Fruit fly (Drosophila melanogaster): ENCODE results near the gene Npc2c.

The Npc2c gene

DNA sequence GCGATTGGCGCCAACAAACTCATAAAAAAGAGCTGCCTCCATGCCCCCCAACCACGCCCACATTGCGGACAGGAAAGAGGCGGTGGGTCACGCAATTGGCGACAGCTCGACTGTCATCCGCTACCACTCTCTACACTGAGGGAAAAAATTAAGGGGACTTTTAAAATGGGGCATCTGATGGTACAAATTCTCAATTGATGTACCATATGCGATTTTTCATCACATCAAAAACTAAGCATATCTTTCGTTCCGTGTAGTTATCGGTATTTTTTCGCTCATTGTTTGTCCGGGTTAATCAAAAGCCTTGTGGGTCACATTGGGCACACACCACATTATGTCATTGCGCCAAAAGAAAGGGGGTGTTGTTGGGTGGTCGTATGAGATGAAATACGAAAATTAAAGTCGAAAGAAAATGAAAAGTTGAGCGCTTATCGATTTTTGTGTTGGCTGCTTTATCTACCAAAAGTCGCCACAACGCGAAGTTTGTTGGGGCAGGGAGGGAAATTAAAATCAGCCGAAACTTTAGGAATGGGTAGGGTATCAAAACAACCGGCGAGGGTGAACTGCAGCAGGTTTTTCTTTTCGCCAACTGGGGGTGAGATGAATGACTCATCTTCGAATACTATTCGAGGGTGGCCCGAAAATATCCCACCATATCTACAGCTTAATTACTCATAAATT lies 35.9 kb upstream of the Npc2c start (continued):
- TF ChIP-seq Antp (GFP tag; optimal IDR thresholded peaks at IDR 0.05) (peak; percentile 32), Side (GFP tag; optimal IDR thresholded peaks at IDR 0.05) (peak; percentile 54), ci (GFP tag; IDR thresholded peaks at IDR 0.05) (0 out of 3 replicates have a peak, but pooled peaks have one; percentile 50), bcd (GFP tag; optimal IDR thresholded peaks at IDR 0.05) (peak; percentile 14), pum (GFP tag; optimal IDR thresholded peaks at IDR 0.05) (peak; percentile 5), mam (GFP tag; optimal IDR thresholded peaks at IDR 0.05) (peak; percentile 58), croc (GFP tag; conservative IDR thresholded peaks at IDR 0.05) (no peak), CG16779 (GFP tag; IDR thresholded peaks at IDR 0.05) (0 out of 2 replicates have a peak, but pooled peaks have one; percentile 26), btn (GFP tag; optimal IDR thresholded peaks at IDR 0.05) (no peak), CG6765 (GFP tag; optimal IDR thresholded peaks at IDR 0.05) (peak; percentile 55), slbo (GFP tag; IDR thresholded peaks at IDR 0.05) (peak; percentile 65), MTF-1 (GFP tag; optimal IDR thresholded peaks at IDR 0.05; ENCODE audit: borderline replicate concordance) (no peak), CG3281 (GFP tag; optimal IDR thresholded peaks at IDR 0.05) (peak; percentile 48), onecut (GFP tag; IDR thresholded peaks at IDR 0.05) (peak; percentile 95), dpn (GFP tag; optimal IDR thresholded peaks at IDR 0.05) (peak; percentile 32 to 41), CG4820 (GFP tag; optimal IDR thresholded peaks at IDR 0.05) (no peak), gce (GFP tag; IDR thresholded peaks at IDR 0.05) (0 out of 3 replicates have a peak, but pooled peaks have one; percentile 4), Sox100B (GFP tag; optimal IDR thresholded peaks at IDR 0.05) (no peak), run (tag; optimal IDR thresholded peaks at IDR 0.05) (peak; percentile 1), CG1792 (GFP tag; optimal IDR thresholded peaks at IDR 0.05) (peak; percentile 20), zf30C (GFP tag; optimal IDR thresholded peaks at IDR 0.05) (peak; percentile 51), CG13624 (GFP tag; optimal IDR thresholded peaks at IDR 0.05) (peak; percentile 36), CG9817 (tag; optimal IDR thresholded peaks at IDR 0.05) (peak; percentile 21), ara (GFP tag; IDR thresholded peaks at IDR 0.05) (no peak), CG12391 (tag; optimal IDR thresholded peaks at IDR 0.05) (no peak), Gug (GFP tag; IDR thresholded peaks at IDR 0.05) (0 out of 4 replicates have a peak, but pooled peaks have one; percentile 20), CG10959 (GFP tag; IDR thresholded peaks at IDR 0.05) (no peak; the same call in 1 of the 2 replicates), CG12071 (GFP tag; optimal IDR thresholded peaks at IDR 0.05) (peak; percentile 62), rib (GFP tag; IDR thresholded peaks at IDR 0.05) (0 out of 2 replicates have a peak, but pooled peaks have one; percentile 37), zfh1 (GFP tag; IDR thresholded peaks at IDR 0.05) (peak; percentile 52; the same call in 1 of the 3 replicates), Trl (optimal IDR thresholded peaks at IDR 0.05) (no peak), Trl (GFP tag; optimal IDR thresholded peaks at IDR 0.05) (peak; percentile 36), Xbp1 (GFP tag; optimal IDR thresholded peaks at IDR 0.05) (peak; percentile 28), Sox102F (GFP tag; optimal IDR thresholded peaks at IDR 0.05) (no peak), CG4854 (GFP tag; optimal IDR thresholded peaks at IDR 0.05) (peak; percentile 13), Ets65A (GFP tag) (peak; percentile 75), pb (GFP tag; optimal IDR thresholded peaks at IDR 0.05) (peak; percentile 25), fu2 (GFP tag; optimal IDR thresholded peaks at IDR 0.05) (peak; percentile 21), CG32767 (GFP tag; IDR thresholded peaks at IDR 0.05) (no peak), CG7786 (GFP tag; optimal IDR thresholded peaks at IDR 0.05) (peak; percentile 60), CG31224 (GFP tag; IDR thresholded peaks at IDR 0.05) (0 out of 2 replicates have a peak, but pooled peaks have one; percentile 16), CG13775 (GFP tag; optimal IDR thresholded peaks at IDR 0.05) (peak; percentile 9), pan (optimal IDR thresholded peaks at IDR 0.05) (no peak), pan (GFP tag; optimal IDR thresholded peaks at IDR 0.05 in 1 of 2, IDR thresholded peaks at IDR 0.05 in 1 of 2) (peak in 1 of 2 experiments; percentile 54), CG10366 (GFP tag; IDR thresholded peaks at IDR 0.05) (0 out of 2 replicates have a peak, but pooled peaks have one; percentile 10), lmd (GFP tag; IDR thresholded peaks at IDR 0.05) (peak; percentile 46; the same call in 1 of the 2 replicates), ATbp (GFP tag; optimal IDR thresholded peaks at IDR 0.05) (no peak), fru (optimal IDR thresholded peaks at IDR 0.05) (no peak), CG17328 (GFP tag; IDR thresholded peaks at IDR 0.05) (peak; percentile 29; the same call in 1 of the 2 replicates), bab2 (GFP tag; optimal IDR thresholded peaks at IDR 0.05) (peak; percentile 55), row (GFP tag; IDR thresholded peaks at IDR 0.05) (peak; percentile 71)

Measured in whole organism, embryonic.